Worm (Caenorhabditis elegans): Measurements from ENCODE around the gene F19B10.1.

DNA sequence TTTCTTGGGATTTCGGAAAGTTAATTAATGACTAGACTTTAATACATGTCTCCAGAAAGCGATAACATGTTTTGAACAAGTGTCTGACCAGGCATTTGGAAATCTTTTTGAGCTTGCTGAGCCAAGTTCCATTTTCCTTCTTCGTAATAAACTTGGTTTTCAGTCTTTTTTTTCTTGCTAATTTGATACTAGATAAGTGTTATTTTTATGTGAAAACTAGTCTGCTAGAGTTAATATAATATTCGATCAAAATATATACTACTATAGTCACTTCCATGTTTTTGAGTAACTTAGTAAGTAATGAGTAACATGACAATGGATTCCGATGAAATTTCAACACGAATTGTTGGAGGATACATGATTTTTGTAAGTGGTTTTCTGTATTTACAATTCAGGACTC is 26.3 kb downstream of the F19B10.1 start, which contains the start of gene srx-110:
- no peak for TF ChIP-seq hlh-30 (tag; optimal IDR thresholded peaks at IDR 0.05; ENCODE audit: insufficient read depth)
- no peak for TF ChIP-seq hlh-13 (GFP tag; optimal IDR thresholded peaks at IDR 0.05)
- no peak for TF ChIP-seq T23F11.4 (GFP tag; optimal IDR thresholded peaks at IDR 0.05)
- no peak for TF ChIP-seq C08G9.2 (tag; optimal IDR thresholded peaks at IDR 0.05)
- TF ChIP-seq C38D4.7 (GFP tag; optimal IDR thresholded peaks at IDR 0.05) = no peak
